Fruit fly (Drosophila melanogaster) whole organism, prepupa: ENCODE data around the gene CG2685.
A peak's percentile ranks its signal among the peaks of the same experiment; 100 is the strongest.

Source experiments
- Blimp-1 ChIP-seq: fragments of 200-800 bp; sonication (Bioruptor generic); optimal IDR thresholded peaks from 3 replicates; lab custom pipeline; 2017; ENCODE audit warnings: missing biosample characterization, missing genetic modification characterization, mild to moderate bottlenecking, moderate library complexity, missing genetic modification reagents
- CG10631 ChIP-seq: fragments of 200-800 bp; sonication (Bioruptor generic); optimal IDR thresholded peaks from 2 replicates; lab custom pipeline; 2016; ENCODE audit warnings: missing biosample characterization, missing genetic modification characterization
- CG11294 ChIP-seq: fragments of 200-800 bp; sonication (Bioruptor generic); IDR thresholded peaks from 2 replicates; pipeline ENCODE4 v1.3.6; 2022; ENCODE audit warnings: missing biosample characterization, missing genetic modification characterization
- CG11902 ChIP-seq: fragments of 200-800 bp; sonication (Bioruptor generic); optimal IDR thresholded peaks from 3 replicates; lab custom pipeline; 2016; ENCODE audit warnings: missing biosample characterization, missing genetic modification characterization
- CG15336 ChIP-seq: fragments of 200-800 bp; sonication (Bioruptor generic); IDR thresholded peaks from 2 replicates; pipeline ENCODE4 v1.3.6; 2022; ENCODE audit warnings: missing biosample characterization, missing genetic modification characterization
- CG31627 ChIP-seq: fragments of 200-800 bp; sonication (Bioruptor generic); optimal IDR thresholded peaks from 3 replicates; lab custom pipeline; 2016; ENCODE audit warnings: missing biosample characterization, missing genetic modification characterization
- CG32006 ChIP-seq: fragments of 200-800 bp; sonication (Bioruptor generic); optimal IDR thresholded peaks from 3 replicates; lab custom pipeline; 2017; ENCODE audit warnings: missing biosample characterization, mild to moderate bottlenecking, missing genetic modification characterization
- CG34406 ChIP-seq: fragments of 200-800 bp; sonication (Bioruptor generic); optimal IDR thresholded peaks from 3 replicates; lab custom pipeline; 2016; ENCODE audit warnings: missing biosample characterization, missing genetic modification characterization
- CG3919 ChIP-seq: fragments of 200-800 bp; sonication (Bioruptor generic); optimal IDR thresholded peaks from 3 replicates; lab custom pipeline; 2016; ENCODE audit warnings: missing biosample characterization, missing genetic modification characterization
- CG4318 ChIP-seq: fragments of 200-800 bp; sonication (Bioruptor generic); optimal IDR thresholded peaks from 3 replicates; lab custom pipeline; 2017; ENCODE audit warnings: missing biosample characterization, mild to moderate bottlenecking, missing genetic modification characterization
- CG6163 ChIP-seq: fragments of 200-800 bp; sonication (Bioruptor generic); IDR thresholded peaks from 3 replicates; pipeline ENCODE4 v1.3.6; 2022; ENCODE audit warnings: missing biosample characterization, missing genetic modification characterization
- CG6792 ChIP-seq: fragments of 200-800 bp; sonication (Bioruptor generic); optimal IDR thresholded peaks from 3 replicates; lab custom pipeline; 2016; ENCODE audit warnings: missing biosample characterization, missing genetic modification characterization
- CG7368 ChIP-seq: fragments of 200-800 bp; sonication (Bioruptor generic); optimal IDR thresholded peaks from 3 replicates; lab custom pipeline; 2016; ENCODE audit warnings: missing biosample characterization, missing genetic modification characterization
- CG8319 ChIP-seq: fragments of 200-800 bp; sonication (Bioruptor generic); optimal IDR thresholded peaks from 3 replicates; lab custom pipeline; 2016; ENCODE audit warnings: missing biosample characterization, missing genetic modification characterization
- CG8632 ChIP-seq: fragments of 200-800 bp; sonication (Bioruptor generic); optimal IDR thresholded peaks from 3 replicates; lab custom pipeline; 2016; ENCODE audit warnings: missing biosample characterization, missing genetic modification characterization
- CG9139 ChIP-seq: fragments of 200-800 bp; sonication (Bioruptor generic); optimal IDR thresholded peaks from 3 replicates; lab custom pipeline; 2017; ENCODE audit warnings: missing biosample characterization, mild to moderate bottlenecking, missing genetic modification characterization
- Eip78C ChIP-seq: fragments of 200-800 bp; sonication (Bioruptor generic); peaks from one replicate; lab custom pipeline; 2016; ENCODE audit warnings: missing biosample characterization, missing genetic modification characterization
- Eip93F ChIP-seq: fragments of 200-800 bp; sonication (Bioruptor generic); optimal IDR thresholded peaks from 2 replicates; lab custom pipeline; 2016; ENCODE audit warnings: missing biosample characterization, mild to moderate bottlenecking, missing genetic modification characterization
- Ets21C ChIP-seq: fragments of 200-800 bp; sonication (Bioruptor generic); optimal IDR thresholded peaks from 3 replicates; lab custom pipeline; 2016; ENCODE audit warnings: missing biosample characterization, missing genetic modification characterization
- Gug ChIP-seq: fragments of 200-800 bp; sonication (Bioruptor generic); IDR thresholded peaks from 2 replicates; pipeline ENCODE4 v1.3.6; 2022; ENCODE audit warnings: missing biosample characterization, missing genetic modification characterization
- Hr38 ChIP-seq: sonication (Bioruptor generic); optimal IDR thresholded peaks from 2 replicates; lab custom pipeline; 2016; ENCODE audit warnings: missing biosample characterization, missing genetic modification characterization
- Hr39 ChIP-seq: fragments of 200-800 bp; sonication (Bioruptor generic); optimal IDR thresholded peaks from 2 replicates; lab custom pipeline; 2016; ENCODE audit warnings: missing biosample characterization, missing genetic modification characterization
- Hr4 ChIP-seq: fragments of 200-800 bp; sonication (Bioruptor generic); optimal IDR thresholded peaks from 3 replicates; lab custom pipeline; 2016; ENCODE audit warnings: missing biosample characterization, missing genetic modification characterization
- Lpt ChIP-seq: fragments of 200-800 bp; sonication (Bioruptor generic); optimal IDR thresholded peaks from 3 replicates; lab custom pipeline; 2016; ENCODE audit warnings: missing biosample characterization, missing genetic modification characterization
- OdsH ChIP-seq: fragments of 200-800 bp; sonication (Bioruptor generic); optimal IDR thresholded peaks from 3 replicates; lab custom pipeline; 2016; ENCODE audit warnings: missing biosample characterization, missing genetic modification characterization
- Smox ChIP-seq: fragments of 200-800 bp; sonication (Bioruptor generic); optimal IDR thresholded peaks from 3 replicates; lab custom pipeline; 2016; ENCODE audit warnings: missing biosample characterization, missing genetic modification characterization
- Sox102F ChIP-seq: fragments of 200-800 bp; sonication (Bioruptor generic); optimal IDR thresholded peaks from 2 replicates; lab custom pipeline; 2016; ENCODE audit warnings: missing biosample characterization, mild to moderate bottlenecking, missing genetic modification characterization
- Sox14 ChIP-seq: fragments of 200-800 bp; sonication (Bioruptor generic); optimal IDR thresholded peaks from 3 replicates; lab custom pipeline; 2016; ENCODE audit warnings: missing biosample characterization, missing genetic modification characterization
- achi ChIP-seq: fragments of 200-800 bp; sonication (Bioruptor generic); optimal IDR thresholded peaks from 3 replicates; lab custom pipeline; 2016; ENCODE audit warnings: missing biosample characterization, missing genetic modification characterization
- acj6 ChIP-seq: fragments of 200-800 bp; sonication (Bioruptor generic); optimal IDR thresholded peaks from 3 replicates; lab custom pipeline; 2016; ENCODE audit warnings: missing biosample characterization, missing genetic modification characterization
- cyc ChIP-seq: fragments of 200-800 bp; sonication (Bioruptor generic); optimal IDR thresholded peaks from 3 replicates; lab custom pipeline; 2016; ENCODE audit warnings: missing biosample characterization, missing genetic modification characterization
- dac ChIP-seq: fragments of 200-800 bp; sonication (Bioruptor generic); optimal IDR thresholded peaks from 2 replicates; lab custom pipeline; 2017; ENCODE audit warnings: missing biosample characterization, mild to moderate bottlenecking, missing genetic modification characterization
- dsx ChIP-seq: fragments of 200-800 bp; optimal IDR thresholded peaks from 3 replicates; lab custom pipeline; 2019; ENCODE audit warnings: missing biosample characterization, mild to moderate bottlenecking, missing genetic modification characterization, moderate library complexity; ENCODE audit not compliant: poor library complexity, severe bottlenecking
- eg ChIP-seq: fragments of 200-800 bp; sonication (Bioruptor generic); IDR thresholded peaks from 3 replicates; pipeline ENCODE4 v1.3.6; 2022; ENCODE audit warnings: missing biosample characterization, missing genetic modification characterization
- esn ChIP-seq: fragments of 200-800 bp; sonication (Bioruptor generic); optimal IDR thresholded peaks from 2 replicates; lab custom pipeline; 2016; ENCODE audit warnings: missing biosample characterization, mild to moderate bottlenecking, missing genetic modification characterization, moderate library complexity
- fkh ChIP-seq: fragments of 200-800 bp; sonication (Bioruptor generic); optimal IDR thresholded peaks from 3 replicates; lab custom pipeline; 2017; ENCODE audit warnings: missing biosample characterization, mild to moderate bottlenecking, missing genetic modification characterization, moderate library complexity
- lz ChIP-seq: fragments of 200-800 bp; sonication (Bioruptor generic); optimal IDR thresholded peaks from 3 replicates; lab custom pipeline; 2016; ENCODE audit warnings: missing biosample characterization, missing genetic modification characterization
- pdm3 ChIP-seq: fragments of 200-800 bp; sonication (Bioruptor generic); optimal IDR thresholded peaks from 3 replicates; lab custom pipeline; 2016; ENCODE audit warnings: missing biosample characterization, missing genetic modification characterization
- salr ChIP-seq, 2 experiments: fragments of 200-800 bp; sonication (Bioruptor generic); optimal IDR thresholded peaks; 3 replicates each; lab custom pipeline; 2016 to 2018; ENCODE audit warnings: missing biosample characterization in 2 of 2, missing genetic modification characterization in 2 of 2, mild to moderate bottlenecking in 1 of 2
- ss ChIP-seq, 2 experiments: fragments of 200-800 bp; sonication (Bioruptor generic); optimal IDR thresholded peaks; 2 replicates in 1 of 2; 3 replicates in 1 of 2; lab custom pipeline; 2017 to 2018; ENCODE audit warnings: mild to moderate bottlenecking in 2 of 2, missing biosample characterization in 2 of 2, missing genetic modification characterization in 2 of 2, moderate library complexity in 1 of 2
- svp ChIP-seq: fragments of 200-800 bp; sonication (Bioruptor generic); peaks from one replicate; lab custom pipeline; 2016; ENCODE audit warnings: missing biosample characterization, missing genetic modification characterization
- topi ChIP-seq: fragments of 200-800 bp; sonication (Bioruptor generic); optimal IDR thresholded peaks from 3 replicates; lab custom pipeline; 2016; ENCODE audit warnings: missing biosample characterization, missing genetic modification characterization

The CG2685 gene

DNA sequence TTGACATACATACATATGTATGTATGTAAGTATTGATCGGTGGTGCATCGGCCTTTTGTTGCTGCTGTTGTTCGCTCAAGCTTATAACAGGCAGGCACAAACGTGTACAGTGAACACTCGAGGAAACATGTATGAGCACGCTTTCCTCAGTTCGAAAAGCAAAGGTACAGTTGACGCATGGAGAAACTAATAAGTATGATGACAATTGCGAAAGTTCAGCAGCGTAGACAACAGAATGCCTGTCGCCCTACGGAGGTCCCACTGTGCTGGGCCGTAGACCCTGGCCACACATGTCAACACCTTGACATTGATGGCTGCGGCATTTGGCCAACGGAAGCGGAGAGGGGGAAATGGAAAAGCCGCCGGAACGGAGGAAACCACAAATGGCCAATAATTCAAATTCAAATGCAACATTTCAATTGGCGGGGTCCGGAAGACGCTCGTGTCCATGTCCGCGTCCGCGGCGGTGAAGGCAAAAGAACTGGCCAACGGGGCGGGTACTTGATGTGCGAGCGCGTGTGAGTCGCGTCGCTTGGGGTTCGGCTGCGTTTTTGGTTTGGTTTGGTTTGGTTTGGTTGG is 5.5 kb downstream of the CG2685 start, which contains the start of gene CG2681:
TSS of gene CG2681 (plus strand) at position 529 of the 579 bp plus-strand sequence.
- TF ChIP-seq Smox (GFP tag; lab: Kevin White, UChicago) (no peak), acj6 (no peak), CG15336 (GFP tag; lab: Robert Waterston, UW) (peak; percentile 33; the same call in 1 of the 2 replicates), Gug (GFP tag; lab: Robert Waterston, UW) (peak; percentile 38; the same call in 1 of the 2 replicates), CG11294 (peak; percentile 46), CG6792 (GFP tag; lab: Kevin White, UChicago) (peak; percentile 2), fkh (GFP tag; lab: Kevin White, UChicago) (no peak), eg (peak; percentile 68), Hr39 (peak; percentile 49), topi (peak; percentile 18), Sox102F (no peak), CG7368 (GFP tag; lab: Kevin White, UChicago) (peak; percentile 37), cyc (peak; percentile 16), lz (GFP tag; lab: Kevin White, UChicago) (peak; percentile 20), Ets21C (no peak), Sox14 (GFP tag; lab: Kevin White, UChicago) (peak; percentile 34), CG31627 (peak; percentile 22), Blimp-1 (GFP tag; lab: Kevin White, UChicago) (no peak), esn (GFP tag; lab: Kevin White, UChicago) (peak; percentile 7), CG6163 (GFP tag; lab: Robert Waterston, UW) (peak; percentile 71), Eip78C (peak; percentile 57)

DNA sequence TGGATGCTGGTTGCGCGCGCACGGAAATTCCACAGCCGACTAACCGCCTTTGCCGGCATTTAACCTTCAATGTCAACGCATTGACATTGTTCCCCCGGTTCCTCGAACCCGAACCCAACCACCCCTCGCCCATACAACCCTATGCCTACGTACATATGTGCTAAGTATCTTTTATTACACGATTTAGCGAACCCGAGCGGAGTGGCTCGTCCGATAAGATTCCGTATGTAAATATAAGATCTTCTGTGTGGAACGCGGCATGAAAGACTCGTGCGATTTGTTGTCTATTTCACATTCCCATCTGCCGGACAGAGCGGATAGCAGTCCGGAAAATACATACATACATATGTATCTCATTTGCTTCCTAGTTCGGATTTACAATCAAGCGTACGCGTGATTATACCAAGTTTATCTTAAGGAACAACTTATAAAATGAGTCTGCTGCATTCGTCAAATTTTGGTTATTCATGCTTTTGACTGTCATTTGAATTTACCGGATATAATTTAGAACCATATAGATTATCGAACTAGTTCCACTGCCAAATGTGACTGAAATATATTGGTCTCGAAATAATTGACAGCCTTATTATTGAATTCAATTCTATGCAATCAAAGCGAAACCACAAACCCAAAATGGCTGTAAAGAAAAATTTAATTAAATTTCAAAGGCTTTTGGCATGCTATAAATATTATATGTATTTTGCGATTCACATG is 6.2 kb downstream of the CG2685 start, which contains the start of gene CG2680:
TSS of gene CG2680 (minus strand) at position 51 of the 714 bp plus-strand sequence.
- TF ChIP-seq fkh (GFP tag; lab: Kevin White, UChicago) (peak; percentile 39), eg (no peak), achi (GFP tag; lab: Kevin White, UChicago) (peak; percentile 9)

- TF ChIP-seq esn (GFP tag; lab: Kevin White, UChicago), result no peak
- no peak for TF ChIP-seq Hr39
- peak; percentile 1 for TF ChIP-seq CG31627
- TF ChIP-seq pdm3 (GFP tag; lab: Kevin White, UChicago), result no peak
- no peak for TF ChIP-seq svp (GFP tag; lab: Kevin White, UChicago)
- no peak for TF ChIP-seq CG34406
Measured at dm6 chrX:2704134-2704773, 9.5 kb downstream of the CG2685 start, which contains the start of gene eIF2Bbeta. TSS of gene eIF2Bbeta (plus strand) at chrX:2704571.

DNA sequence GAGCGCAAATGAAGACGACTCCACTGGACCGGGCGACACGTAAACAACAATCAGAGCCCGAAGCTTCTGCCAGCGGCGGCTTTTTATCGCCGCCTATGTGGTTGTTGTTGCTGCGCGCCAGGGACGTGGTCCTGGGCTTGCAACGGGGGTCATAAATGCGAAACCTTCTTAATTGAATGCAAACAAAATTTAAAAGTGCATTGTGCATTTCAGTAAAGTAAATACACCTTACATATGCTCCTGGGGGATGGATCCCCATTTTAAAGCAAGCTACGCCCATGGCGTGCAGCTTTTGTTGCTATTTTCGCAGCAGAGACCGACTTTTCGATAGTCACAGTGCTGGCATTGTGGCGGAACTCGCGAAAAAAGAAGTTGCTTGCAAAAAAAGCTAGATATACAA is 10.1 kb downstream of the CG2685 start, which contains the start of gene Ugalt:
TSS of gene Ugalt (minus strand) at position 160 of the 400 bp plus-strand sequence.
- peak; percentile 100 for TF ChIP-seq CG3919
- peak; percentile 100 for TF ChIP-seq CG9139
- TF ChIP-seq CG34406, result peak; percentile 100
- peak; percentile 100 for TF ChIP-seq Smox (GFP tag; lab: Kevin White, UChicago)
- peak; percentile 100 for TF ChIP-seq Sox102F
- TF ChIP-seq lz (GFP tag; lab: Kevin White, UChicago), result peak; percentile 100
- peak; percentile 100 for TF ChIP-seq ss (GFP tag; optimal IDR thresholded peaks at IDR 0.05; lab: Kevin White, UChicago)
- peak; percentile 100 for TF ChIP-seq topi
- TF ChIP-seq CG4318 (GFP tag; lab: Kevin White, UChicago), result peak; percentile 100
- peak; percentile 100 for TF ChIP-seq esn (GFP tag; lab: Kevin White, UChicago)
- peak; percentile 100 for TF ChIP-seq CG6792 (GFP tag; lab: Kevin White, UChicago)
- TF ChIP-seq CG32006 (GFP tag; lab: Kevin White, UChicago), result peak; percentile 100
- peak; percentile 100 for TF ChIP-seq CG8319 (GFP tag; lab: Kevin White, UChicago)
- TF ChIP-seq CG10631 (GFP tag; lab: Kevin White, UChicago), result peak; percentile 100
- TF ChIP-seq dsx (GFP tag; lab: Kevin White, UChicago), result peak; percentile 100
- peak; percentile 100 for TF ChIP-seq Eip93F (GFP tag; lab: Kevin White, UChicago)
- peak; percentile 100 for TF ChIP-seq Gug (GFP tag; lab: Robert Waterston, UW)
- peak; percentile 100 for TF ChIP-seq CG8632 (GFP tag; lab: Kevin White, UChicago)
- peak; percentile 100 for TF ChIP-seq dac
- TF ChIP-seq salr (GFP tag; optimal IDR thresholded peaks at IDR 0.05; lab: Kevin White, UChicago), result peak; percentile 100
- peak; percentile 100 for TF ChIP-seq CG11902 (GFP tag; lab: Kevin White, UChicago)
- TF ChIP-seq Lpt (GFP tag; lab: Kevin White, UChicago), result peak; percentile 100
- TF ChIP-seq Hr4 (GFP tag; lab: Kevin White, UChicago), result peak; percentile 100
- TF ChIP-seq Hr38 (GFP tag; lab: Kevin White, UChicago), result peak; percentile 100
- TF ChIP-seq eg, result peak; percentile 100
- peak; percentile 100 for TF ChIP-seq CG11294
- peak; percentile 100 for TF ChIP-seq OdsH (GFP tag; lab: Kevin White, UChicago)
